Fruit fly (Drosophila melanogaster): Measurements from ENCODE around the gene CG34041.

DNA sequence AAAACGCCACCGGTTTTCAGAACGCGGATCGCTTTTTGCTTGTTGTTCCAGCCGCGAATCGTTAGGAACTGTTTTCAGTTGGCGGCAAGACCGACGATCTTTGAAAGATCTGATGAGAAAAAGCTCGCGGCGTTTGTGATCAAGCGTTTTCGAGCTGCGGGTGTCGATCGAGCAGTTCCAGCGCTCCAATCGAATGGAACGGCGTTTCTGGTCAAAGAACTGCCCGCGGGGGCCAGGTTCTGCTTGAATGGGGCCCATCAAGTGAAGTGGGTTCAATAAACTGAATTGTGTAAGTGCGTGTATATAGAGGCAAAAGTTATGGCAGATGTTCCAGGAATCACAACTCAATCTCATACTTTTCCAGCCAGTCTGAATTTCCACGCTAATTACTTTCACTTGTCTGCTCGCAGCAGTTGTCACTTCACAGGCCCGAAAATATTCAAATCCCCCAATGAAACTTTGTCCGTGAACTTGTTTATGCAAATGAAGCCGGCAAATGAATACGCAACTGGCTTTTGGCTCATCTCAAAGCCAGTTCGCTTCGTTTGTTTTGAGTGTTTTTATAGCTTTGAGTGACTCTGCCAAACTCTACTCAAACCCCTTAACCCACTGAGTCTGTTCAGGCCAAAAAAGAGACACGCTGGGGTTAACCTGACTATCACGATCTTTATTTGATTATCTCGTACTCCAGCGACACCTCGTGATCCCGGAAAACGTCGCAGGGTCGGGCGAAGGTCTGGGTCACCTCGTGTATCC is 11.5 kb upstream of the CG34041 start, which contains the start of gene PH4alphaMP:
- TF ChIP-seq CG8478 (optimal IDR thresholded peaks at IDR 0.05) (no peak), CTCF (optimal IDR thresholded peaks at IDR 0.05) (no peak)

All from S2 (cell line).